Fruit fly (Drosophila melanogaster) whole organism, prepupa: ENCODE measurements around the gene Lrp4.

ENCODE experiments used
- CG10631 ChIP-seq: fragments of 200-800 bp; sonication (Bioruptor generic); optimal IDR thresholded peaks from 2 replicates; lab custom pipeline; 2016; ENCODE audit warnings: missing biosample characterization, missing genetic modification characterization
- CG10669 ChIP-seq: fragments of 200-800 bp; sonication (Bioruptor generic); optimal IDR thresholded peaks from 3 replicates; lab custom pipeline; 2018; ENCODE audit warnings: missing biosample characterization, mild to moderate bottlenecking, missing genetic modification characterization, moderate library complexity
- CG11294 ChIP-seq: fragments of 200-800 bp; sonication (Bioruptor generic); IDR thresholded peaks from 2 replicates; pipeline ENCODE4 v1.3.6; 2022; ENCODE audit warnings: missing biosample characterization, missing genetic modification characterization
- CG11762 ChIP-seq: fragments of 200-800 bp; sonication (Bioruptor generic); optimal IDR thresholded peaks from 3 replicates; lab custom pipeline; 2016; ENCODE audit warnings: missing biosample characterization, missing genetic modification characterization; ENCODE audit not compliant: insufficient read depth
- CG11902 ChIP-seq: fragments of 200-800 bp; sonication (Bioruptor generic); optimal IDR thresholded peaks from 3 replicates; lab custom pipeline; 2016; ENCODE audit warnings: missing biosample characterization, missing genetic modification characterization
- CG1621 ChIP-seq: fragments of 200-800 bp; sonication (Bioruptor generic); optimal IDR thresholded peaks from 3 replicates; lab custom pipeline; 2018; ENCODE audit warnings: missing biosample characterization, mild to moderate bottlenecking, missing genetic modification characterization
- CG16779 ChIP-seq: fragments of 200-800 bp; sonication (Bioruptor generic); optimal IDR thresholded peaks from 3 replicates; lab custom pipeline; 2017; ENCODE audit warnings: missing biosample characterization, mild to moderate bottlenecking, missing genetic modification characterization
- CG31627 ChIP-seq: fragments of 200-800 bp; sonication (Bioruptor generic); optimal IDR thresholded peaks from 3 replicates; lab custom pipeline; 2016; ENCODE audit warnings: missing biosample characterization, missing genetic modification characterization
- CG32006 ChIP-seq: fragments of 200-800 bp; sonication (Bioruptor generic); optimal IDR thresholded peaks from 3 replicates; lab custom pipeline; 2017; ENCODE audit warnings: missing biosample characterization, mild to moderate bottlenecking, missing genetic modification characterization
- CG6276 ChIP-seq: fragments of 200-800 bp; sonication (Bioruptor generic); optimal IDR thresholded peaks from 2 replicates; lab custom pipeline; 2017; ENCODE audit warnings: missing biosample characterization, mild to moderate bottlenecking, missing genetic modification characterization
- CG6792 ChIP-seq: fragments of 200-800 bp; sonication (Bioruptor generic); optimal IDR thresholded peaks from 3 replicates; lab custom pipeline; 2016; ENCODE audit warnings: missing biosample characterization, missing genetic modification characterization
- CG6808 ChIP-seq: fragments of 200-800 bp; sonication (Bioruptor generic); optimal IDR thresholded peaks from 3 replicates; lab custom pipeline; 2017; ENCODE audit warnings: missing biosample characterization, missing genetic modification characterization, mild to moderate bottlenecking, moderate library complexity, missing genetic modification reagents
- CG8319 ChIP-seq: fragments of 200-800 bp; sonication (Bioruptor generic); optimal IDR thresholded peaks from 3 replicates; lab custom pipeline; 2016; ENCODE audit warnings: missing biosample characterization, missing genetic modification characterization
- CG8632 ChIP-seq: fragments of 200-800 bp; sonication (Bioruptor generic); optimal IDR thresholded peaks from 3 replicates; lab custom pipeline; 2016; ENCODE audit warnings: missing biosample characterization, missing genetic modification characterization
- CG9139 ChIP-seq: fragments of 200-800 bp; sonication (Bioruptor generic); optimal IDR thresholded peaks from 3 replicates; lab custom pipeline; 2017; ENCODE audit warnings: missing biosample characterization, mild to moderate bottlenecking, missing genetic modification characterization
- Eip75B ChIP-seq: fragments of 200-800 bp; sonication (Bioruptor generic); optimal IDR thresholded peaks from 3 replicates; lab custom pipeline; 2016; ENCODE audit warnings: missing biosample characterization, missing genetic modification characterization
- Eip78C ChIP-seq: fragments of 200-800 bp; sonication (Bioruptor generic); peaks from one replicate; lab custom pipeline; 2016; ENCODE audit warnings: missing biosample characterization, missing genetic modification characterization
- Eip93F ChIP-seq: fragments of 200-800 bp; sonication (Bioruptor generic); optimal IDR thresholded peaks from 2 replicates; lab custom pipeline; 2016; ENCODE audit warnings: missing biosample characterization, mild to moderate bottlenecking, missing genetic modification characterization
- Ets96B ChIP-seq: fragments of 200-800 bp; optimal IDR thresholded peaks from 2 replicates; lab custom pipeline; 2019; ENCODE audit warnings: missing biosample characterization, mild to moderate bottlenecking, missing genetic modification characterization, moderate library complexity
- Gug ChIP-seq: fragments of 200-800 bp; sonication (Bioruptor generic); IDR thresholded peaks from 2 replicates; pipeline ENCODE4 v1.3.6; 2022; ENCODE audit warnings: missing biosample characterization, missing genetic modification characterization
- Hr38 ChIP-seq: sonication (Bioruptor generic); optimal IDR thresholded peaks from 2 replicates; lab custom pipeline; 2016; ENCODE audit warnings: missing biosample characterization, missing genetic modification characterization
- Hr39 ChIP-seq: fragments of 200-800 bp; sonication (Bioruptor generic); optimal IDR thresholded peaks from 2 replicates; lab custom pipeline; 2016; ENCODE audit warnings: missing biosample characterization, missing genetic modification characterization
- Lpt ChIP-seq: fragments of 200-800 bp; sonication (Bioruptor generic); optimal IDR thresholded peaks from 3 replicates; lab custom pipeline; 2016; ENCODE audit warnings: missing biosample characterization, missing genetic modification characterization
- Met ChIP-seq: fragments of 200-800 bp; sonication (Bioruptor generic); optimal IDR thresholded peaks from 3 replicates; lab custom pipeline; 2016; ENCODE audit warnings: missing biosample characterization, missing genetic modification characterization
- OdsH ChIP-seq: fragments of 200-800 bp; sonication (Bioruptor generic); optimal IDR thresholded peaks from 3 replicates; lab custom pipeline; 2016; ENCODE audit warnings: missing biosample characterization, missing genetic modification characterization
- Sox102F ChIP-seq: fragments of 200-800 bp; sonication (Bioruptor generic); optimal IDR thresholded peaks from 2 replicates; lab custom pipeline; 2016; ENCODE audit warnings: missing biosample characterization, mild to moderate bottlenecking, missing genetic modification characterization
- Sox14 ChIP-seq: fragments of 200-800 bp; sonication (Bioruptor generic); optimal IDR thresholded peaks from 3 replicates; lab custom pipeline; 2016; ENCODE audit warnings: missing biosample characterization, missing genetic modification characterization
- Sox15 ChIP-seq: fragments of 200-800 bp; sonication (Bioruptor generic); optimal IDR thresholded peaks from 3 replicates; lab custom pipeline; 2016; ENCODE audit warnings: missing biosample characterization, missing genetic modification characterization
- achi ChIP-seq: fragments of 200-800 bp; sonication (Bioruptor generic); optimal IDR thresholded peaks from 3 replicates; lab custom pipeline; 2016; ENCODE audit warnings: missing biosample characterization, missing genetic modification characterization
- cyc ChIP-seq: fragments of 200-800 bp; sonication (Bioruptor generic); optimal IDR thresholded peaks from 3 replicates; lab custom pipeline; 2016; ENCODE audit warnings: missing biosample characterization, missing genetic modification characterization
- dsx ChIP-seq: fragments of 200-800 bp; optimal IDR thresholded peaks from 3 replicates; lab custom pipeline; 2019; ENCODE audit warnings: missing biosample characterization, mild to moderate bottlenecking, missing genetic modification characterization, moderate library complexity; ENCODE audit not compliant: poor library complexity, severe bottlenecking
- eg ChIP-seq: fragments of 200-800 bp; sonication (Bioruptor generic); IDR thresholded peaks from 3 replicates; pipeline ENCODE4 v1.3.6; 2022; ENCODE audit warnings: missing biosample characterization, missing genetic modification characterization
- esn ChIP-seq: fragments of 200-800 bp; sonication (Bioruptor generic); optimal IDR thresholded peaks from 2 replicates; lab custom pipeline; 2016; ENCODE audit warnings: missing biosample characterization, mild to moderate bottlenecking, missing genetic modification characterization, moderate library complexity
- fd59A ChIP-seq: fragments of 200-800 bp; sonication (Bioruptor generic); optimal IDR thresholded peaks from 2 replicates; lab custom pipeline; 2017; ENCODE audit warnings: missing biosample characterization, mild to moderate bottlenecking, missing genetic modification characterization, missing genetic modification reagents
- fkh ChIP-seq: fragments of 200-800 bp; sonication (Bioruptor generic); optimal IDR thresholded peaks from 3 replicates; lab custom pipeline; 2017; ENCODE audit warnings: missing biosample characterization, mild to moderate bottlenecking, missing genetic modification characterization, moderate library complexity
- lz ChIP-seq: fragments of 200-800 bp; sonication (Bioruptor generic); optimal IDR thresholded peaks from 3 replicates; lab custom pipeline; 2016; ENCODE audit warnings: missing biosample characterization, missing genetic modification characterization
- net ChIP-seq: fragments of 200-800 bp; sonication (Bioruptor generic); optimal IDR thresholded peaks from 3 replicates; lab custom pipeline; 2016; ENCODE audit warnings: missing biosample characterization, missing genetic modification characterization
- pdm3 ChIP-seq: fragments of 200-800 bp; sonication (Bioruptor generic); optimal IDR thresholded peaks from 3 replicates; lab custom pipeline; 2016; ENCODE audit warnings: missing biosample characterization, missing genetic modification characterization
- salr ChIP-seq, 2 experiments: fragments of 200-800 bp; sonication (Bioruptor generic); optimal IDR thresholded peaks; 3 replicates each; lab custom pipeline; 2016 to 2018; ENCODE audit warnings: missing biosample characterization in 2 of 2, missing genetic modification characterization in 2 of 2, mild to moderate bottlenecking in 1 of 2
- spab ChIP-seq: fragments of 200-800 bp; sonication (Bioruptor generic); optimal IDR thresholded peaks from 2 replicates; lab custom pipeline; 2017; ENCODE audit warnings: missing biosample characterization, mild to moderate bottlenecking, missing genetic modification characterization, missing genetic modification reagents
- svp ChIP-seq: fragments of 200-800 bp; sonication (Bioruptor generic); peaks from one replicate; lab custom pipeline; 2016; ENCODE audit warnings: missing biosample characterization, missing genetic modification characterization
- topi ChIP-seq: fragments of 200-800 bp; sonication (Bioruptor generic); optimal IDR thresholded peaks from 3 replicates; lab custom pipeline; 2016; ENCODE audit warnings: missing biosample characterization, missing genetic modification characterization

The Lrp4 gene

DNA sequence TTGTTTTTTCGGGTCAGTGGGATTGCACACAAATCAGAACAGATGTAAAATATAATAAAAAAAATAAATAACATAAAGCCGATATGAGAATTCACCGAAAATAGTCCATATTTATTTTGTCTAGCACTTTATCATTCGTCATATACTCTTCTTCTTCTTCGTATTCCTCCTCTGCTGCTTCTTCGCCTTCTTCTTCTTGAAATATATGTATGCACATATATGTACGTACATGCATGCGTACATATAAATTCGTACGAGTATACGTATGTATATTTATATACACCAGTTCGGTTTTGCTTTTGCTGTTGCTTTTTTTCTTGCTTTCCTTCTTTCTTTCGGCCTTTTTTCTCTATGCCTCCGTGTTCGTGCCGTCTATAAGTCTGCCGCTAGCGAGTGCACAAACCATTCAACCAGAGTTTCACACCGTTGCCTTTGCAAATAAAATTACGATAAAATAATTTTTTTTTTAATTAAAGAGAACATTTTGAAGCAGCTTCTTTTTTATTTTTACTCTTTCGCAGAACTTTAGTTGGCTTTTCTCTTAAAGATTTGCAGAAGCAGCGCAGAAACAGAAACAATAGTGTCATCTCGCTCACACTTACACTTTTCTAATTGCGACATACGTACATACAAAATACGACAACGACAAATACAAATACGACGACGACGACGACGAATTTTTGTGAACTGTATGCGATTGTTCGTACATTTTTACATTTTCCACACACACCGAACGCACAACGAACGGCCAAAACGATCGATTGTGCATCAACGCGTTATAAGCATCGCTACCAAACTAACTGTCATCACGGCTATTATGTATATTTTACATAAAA, 24.0 kb upstream of the Lrp4 start (continued):
- peak; percentile 14 for TF ChIP-seq lz (GFP tag; lab: Kevin White, UChicago)
- TF ChIP-seq CG16779: peak; percentile 96
- no peak for TF ChIP-seq svp (GFP tag; lab: Kevin White, UChicago)
- peak; percentile 97 for TF ChIP-seq CG6276 (GFP tag; lab: Kevin White, UChicago)
- TF ChIP-seq esn (GFP tag; lab: Kevin White, UChicago): peak; percentile 55
- peak; percentile 94 for TF ChIP-seq CG1621 (tag; lab: Kevin White, UChicago)
- peak; percentile 88 for TF ChIP-seq dsx (GFP tag; lab: Kevin White, UChicago)
- no peak for TF ChIP-seq CG32006 (GFP tag; lab: Kevin White, UChicago)
- TF ChIP-seq topi (GFP tag; lab: Kevin White, UChicago): no peak

DNA sequence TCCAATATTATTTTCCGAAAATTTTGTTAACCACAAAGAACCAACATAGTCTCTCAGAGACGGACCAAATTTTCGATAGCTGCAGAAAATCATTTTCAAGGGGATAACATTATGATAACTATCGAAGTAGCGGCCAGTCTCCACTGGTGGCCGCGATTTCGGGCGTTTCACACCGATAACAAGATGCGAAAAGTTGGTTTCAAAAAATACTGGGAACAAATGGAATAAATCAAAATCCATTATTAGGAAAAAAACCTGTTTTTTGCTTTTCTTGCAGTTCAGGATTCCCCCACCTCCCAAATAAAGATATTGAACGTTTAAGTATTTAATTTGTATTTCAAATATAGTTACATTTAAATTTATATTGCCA, 23.4 kb upstream of the Lrp4 start, which contains the start of gene tay:
Gene tay (minus strand): TSS at position 65 of the 370 bp plus-strand sequence.
- TF ChIP-seq fkh (GFP tag; lab: Kevin White, UChicago) (no peak), fd59A (GFP tag; lab: Kevin White, UChicago) (no peak), topi (GFP tag; lab: Kevin White, UChicago) (no peak), Eip78C (peak; percentile 61), Sox14 (GFP tag; lab: Kevin White, UChicago) (peak; percentile 12), Lpt (no peak), CG31627 (peak; percentile 0), Hr39 (peak; percentile 6)

DNA sequence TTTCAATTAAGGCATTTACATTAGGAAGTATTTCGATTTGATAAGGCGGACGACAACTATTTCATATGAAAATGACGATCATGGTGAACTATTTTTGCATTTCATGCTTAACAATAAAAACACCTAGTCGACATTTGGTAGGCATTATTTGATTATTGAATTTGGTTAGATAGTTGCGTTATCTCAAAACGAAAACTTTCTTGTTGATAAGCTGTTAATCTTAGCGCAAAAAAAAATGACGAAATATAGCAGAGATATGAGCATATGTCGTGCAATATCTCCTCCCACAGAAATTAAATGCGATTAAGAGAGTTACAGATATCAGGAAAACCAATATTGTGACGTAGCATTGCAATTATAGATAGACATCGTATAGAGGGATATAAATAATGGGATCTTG, 21.9 kb upstream of the Lrp4 start:
- TF ChIP-seq CG8319: no peak
- no peak for TF ChIP-seq Sox102F (GFP tag; lab: Kevin White, UChicago)
- TF ChIP-seq CG8632 (GFP tag; lab: Kevin White, UChicago): no peak
- TF ChIP-seq Eip75B (GFP tag; lab: Kevin White, UChicago): no peak
- no peak for TF ChIP-seq CG6808 (GFP tag; lab: Kevin White, UChicago)

DNA sequence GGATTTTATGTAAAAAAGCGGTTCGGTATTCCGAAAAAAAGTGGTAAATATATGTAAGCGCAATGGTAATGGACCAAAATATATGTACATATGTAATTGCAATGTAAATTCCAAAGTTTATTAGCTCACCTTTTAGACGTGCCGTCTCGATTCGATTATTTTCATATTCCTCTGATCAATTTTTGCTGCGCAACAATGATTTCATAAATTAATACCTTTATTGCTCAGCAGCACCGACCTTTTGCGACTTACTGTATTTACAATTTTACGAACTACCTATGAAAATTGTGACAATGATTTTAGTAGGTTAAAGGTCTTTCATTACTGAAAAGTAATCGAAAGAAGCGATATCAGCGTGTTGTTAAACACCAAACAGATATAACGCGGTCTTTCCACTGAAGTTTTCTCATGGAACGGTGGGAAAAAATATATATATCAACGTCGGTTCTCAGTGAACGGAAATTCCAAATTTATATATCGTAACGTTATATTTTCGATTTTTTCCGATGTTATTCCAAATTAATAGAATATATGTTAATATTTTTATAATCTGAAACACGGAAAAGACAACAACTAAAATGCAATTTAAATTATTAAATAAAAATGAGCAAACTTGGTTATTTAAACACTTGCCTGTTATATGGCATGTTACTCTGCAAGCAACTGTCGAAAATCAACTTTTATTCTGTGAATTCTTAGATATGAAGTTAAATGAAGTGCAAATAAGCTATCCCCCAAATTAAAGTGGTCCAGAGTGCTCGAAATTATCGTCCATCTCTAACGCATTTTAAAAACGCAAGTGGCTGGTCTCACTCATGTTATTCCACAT, 20.7 kb upstream of the Lrp4 start, which contains the start of the genes MSBP and CG15916:
Gene MSBP (minus strand): TSS at position 330 of the 829 bp plus-strand sequence.
Gene CG15916 (plus strand): TSS at position 810 of the 829 bp plus-strand sequence.
- TF ChIP-seq CG10631 (GFP tag; lab: Kevin White, UChicago) (peak; percentile 41), spab (GFP tag; lab: Kevin White, UChicago) (no peak), CG8319 (no peak), Lpt (peak; percentile 3), Sox14 (GFP tag; lab: Kevin White, UChicago) (no peak), net (no peak), Hr39 (peak; percentile 15), esn (GFP tag; lab: Kevin White, UChicago) (peak; percentile 28), Gug (peak; percentile 38; the same call in 1 of the 2 replicates), Ets96B (tag; lab: Kevin White, UChicago) (peak; percentile 2), CG11902 (peak; percentile 12), Hr38 (GFP tag; lab: Kevin White, UChicago) (no peak), CG10669 (GFP tag; lab: Kevin White, UChicago) (peak; percentile 28), CG31627 (peak; percentile 26), Eip93F (no peak), Met (GFP tag; lab: Kevin White, UChicago) (peak; percentile 11), fd59A (GFP tag; lab: Kevin White, UChicago) (peak; percentile 29), CG9139 (GFP tag; lab: Kevin White, UChicago) (no peak), CG11294 (GFP tag; lab: Robert Waterston, UW) (no peak), CG11762 (no peak), Sox15 (GFP tag; lab: Kevin White, UChicago) (peak; percentile 41), OdsH (GFP tag; lab: Kevin White, UChicago) (peak; percentile 54), salr (GFP tag; optimal IDR thresholded peaks at IDR 0.05; lab: Kevin White, UChicago) (peak in 1 of 2 experiments; percentile 24), cyc (peak; percentile 29), achi (peak; percentile 21), CG6792 (GFP tag; lab: Kevin White, UChicago) (no peak), eg (GFP tag; lab: Robert Waterston, UW) (no peak; the same call in 2 of the 3 replicates), pdm3 (GFP tag; lab: Kevin White, UChicago) (peak; percentile 49)
